Worm (Caenorhabditis elegans) whole organism, early embryonic: Measurements from ENCODE around the gene srb-19.

Experiments
- ama-1 ChIP-seq: fragments of 150-350 bp; optimal IDR thresholded peaks from 2 replicates; lab custom pipeline; 2014
- ceh-13 ChIP-seq: fragments of 200-800 bp; sonication (Bioruptor generic); optimal IDR thresholded peaks from 2 replicates; lab custom pipeline; 2018; ENCODE audit warnings: mild to moderate bottlenecking, missing genetic modification characterization, missing compliant biosample characterization
- ceh-36 ChIP-seq: sonication (generic microtip); optimal IDR thresholded peaks from 2 replicates; lab custom pipeline; 2016; ENCODE audit warnings: missing genetic modification characterization, inconsistent platforms, missing compliant biosample characterization
- hmg-4 ChIP-seq: fragments of 200-800 bp; sonication (Bioruptor generic); optimal IDR thresholded peaks from 2 replicates; lab custom pipeline; 2018; ENCODE audit warnings: mild to moderate bottlenecking, missing genetic modification characterization, missing compliant biosample characterization
- hnd-1 ChIP-seq: sonication (generic microtip); optimal IDR thresholded peaks from 2 replicates; lab custom pipeline; 2016; ENCODE audit warnings: missing genetic modification characterization, missing compliant biosample characterization
- sea-1 ChIP-seq: fragments of 200-800 bp; sonication (Bioruptor generic); conservative IDR thresholded peaks from 2 replicates; pipeline ENCODE4 v1.3.6; 2022; ENCODE audit warnings: missing genetic modification characterization, missing compliant biosample characterization
- tbx-37 ChIP-seq: fragments of 200-800 bp; sonication (Bioruptor generic); conservative IDR thresholded peaks from 2 replicates; pipeline ENCODE4 v1.3.6; 2022; ENCODE audit warnings: missing genetic modification reagents, missing genetic modification characterization, missing compliant biosample characterization

ce11 chrV:7547479-7547878, 27.5 kb upstream of the srb-19 start, which contains the start of gene ftn-1:
- no peak for TF ChIP-seq ceh-13 (GFP tag; lab: Kevin White, UChicago)
- TF ChIP-seq tbx-37 (GFP tag; lab: Robert Waterston, UW): no peak
- TF ChIP-seq ama-1 (lab: Kevin White, UChicago): no peak
- no peak for TF ChIP-seq ceh-36 (tag; lab: Kevin White, UChicago)
- TF ChIP-seq hnd-1 (tag; lab: Kevin White, UChicago): no peak
- TF ChIP-seq hmg-4 (GFP tag; lab: Kevin White, UChicago): no peak
- no peak for TF ChIP-seq sea-1 (GFP tag; lab: Robert Waterston, UW)
